Worm (Caenorhabditis elegans): ENCODE results near the gene Y45G5AM.3.

Y45G5AM.3 gene

ce11 chrV:4181272-4181671 lies 16.9 kb downstream of the Y45G5AM.3 start:
- TF ChIP-seq ztf-11 (tag; optimal IDR thresholded peaks at IDR 0.05) (no peak), elt-1 (tag; optimal IDR thresholded peaks at IDR 0.05) (no peak), nhr-76 (tag; optimal IDR thresholded peaks at IDR 0.05) (no peak), ceh-9 (tag; optimal IDR thresholded peaks at IDR 0.05) (no peak)

- TF ChIP-seq fkh-2 (tag; optimal IDR thresholded peaks at IDR 0.05), result no peak
- TF ChIP-seq zag-1 (tag; optimal IDR thresholded peaks at IDR 0.05), result no peak
- TF ChIP-seq nhr-77 (tag; optimal IDR thresholded peaks at IDR 0.05), result no peak
- TF ChIP-seq elt-3 (tag; optimal IDR thresholded peaks at IDR 0.05), result no peak
- TF ChIP-seq nhr-76 (tag; optimal IDR thresholded peaks at IDR 0.05), result no peak
- no peak for TF ChIP-seq nfya-1 (tag; optimal IDR thresholded peaks at IDR 0.05; ENCODE audit: insufficient read depth)
- no peak for TF ChIP-seq daf-12 (tag; optimal IDR thresholded peaks at IDR 0.05)
- TF ChIP-seq eor-1 (tag; optimal IDR thresholded peaks at IDR 0.05), result no peak
- no peak for TF ChIP-seq lin-15B (tag; optimal IDR thresholded peaks at IDR 0.05)
- TF ChIP-seq elt-2 (tag; optimal IDR thresholded peaks at IDR 0.05), result no peak
- no peak for TF ChIP-seq snpc-4 (tag; optimal IDR thresholded peaks at IDR 0.05)
These were observed 17.4 kb downstream of the Y45G5AM.3 start for ce11 chrV:4181727-4182126.

ce11 chrV:4182546-4182945 lies 18.2 kb downstream of the Y45G5AM.3 start:
- TF ChIP-seq ceh-28 (tag; optimal IDR thresholded peaks at IDR 0.05), result no peak
- no peak for TF ChIP-seq ama-1 (optimal IDR thresholded peaks at IDR 0.05)
- no peak for TF ChIP-seq elt-2 (tag; optimal IDR thresholded peaks at IDR 0.05)
- TF ChIP-seq R02D3.7 (tag; optimal IDR thresholded peaks at IDR 0.05), result no peak
- TF ChIP-seq mdl-1 (tag; optimal IDR thresholded peaks at IDR 0.05), result no peak

ce11 chrV:4185885-4186284 lies 21.5 kb downstream of the Y45G5AM.3 start:
- TF ChIP-seq ceh-28 (tag; optimal IDR thresholded peaks at IDR 0.05), result no peak
- TF ChIP-seq lin-39 (tag; optimal IDR thresholded peaks at IDR 0.05), result no peak
- TF ChIP-seq pqm-1 (tag; optimal IDR thresholded peaks at IDR 0.05), result peak; percentile 12
- peak; percentile 10 for TF ChIP-seq elt-2 (tag; optimal IDR thresholded peaks at IDR 0.05)

- TF ChIP-seq elt-2 (tag; optimal IDR thresholded peaks at IDR 0.05), result peak; percentile 50
- TF ChIP-seq nfya-1 (tag; optimal IDR thresholded peaks at IDR 0.05; ENCODE audit: insufficient read depth), result peak; percentile 55
- TF ChIP-seq fkh-10 (GFP tag; optimal IDR thresholded peaks at IDR 0.05), result no peak
- TF ChIP-seq ama-1 (optimal IDR thresholded peaks at IDR 0.05), result peak; percentile 40
- TF ChIP-seq ztf-11 (tag; optimal IDR thresholded peaks at IDR 0.05), result no peak
- peak; percentile 56 for TF ChIP-seq nhr-43 (tag; optimal IDR thresholded peaks at IDR 0.05; ENCODE audit: poor library complexity, severe bottlenecking)
- TF ChIP-seq nhr-23 (tag; optimal IDR thresholded peaks at IDR 0.05), result no peak
- peak; percentile 7 for TF ChIP-seq nhr-25 (tag; optimal IDR thresholded peaks at IDR 0.05)
These were observed 22.2 kb downstream of the Y45G5AM.3 start for ce11 chrV:4186453-4187143.

- TF ChIP-seq elt-2 (tag; optimal IDR thresholded peaks at IDR 0.05) (peak; percentile 45), daf-12 (tag; optimal IDR thresholded peaks at IDR 0.05) (no peak)
These were observed 22.8 kb downstream of the Y45G5AM.3 start, which contains the start of gene nhr-114 for ce11 chrV:4187144-4187485. Gene nhr-114 (plus strand): TSS chrV:4187202.

- TF ChIP-seq lin-15B (tag; optimal IDR thresholded peaks at IDR 0.05) (no peak), elt-3 (tag; optimal IDR thresholded peaks at IDR 0.05) (no peak), unc-62 (GFP tag; optimal IDR thresholded peaks at IDR 0.05) (no peak), pha-4 (tag; optimal IDR thresholded peaks at IDR 0.05) (no peak), nhr-43 (tag; optimal IDR thresholded peaks at IDR 0.05; ENCODE audit: poor library complexity, severe bottlenecking) (no peak), mdl-1 (tag; optimal IDR thresholded peaks at IDR 0.05) (no peak), ztf-11 (tag; optimal IDR thresholded peaks at IDR 0.05) (no peak), nhr-67 (tag; optimal IDR thresholded peaks at IDR 0.05) (no peak), ama-1 (optimal IDR thresholded peaks at IDR 0.05) (no peak), fkh-10 (GFP tag; optimal IDR thresholded peaks at IDR 0.05) (no peak), daf-12 (tag; optimal IDR thresholded peaks at IDR 0.05) (no peak), nhr-28 (tag; optimal IDR thresholded peaks at IDR 0.05) (no peak)
These were observed 25.3 kb downstream of the Y45G5AM.3 start for ce11 chrV:4189618-4190017.

Data from whole organism, L3 larva.